Worm (Caenorhabditis elegans) whole organism, late embryonic: ENCODE results near the gene gtbp-1.

Experiments used
- C38D4.7 ChIP-seq: fragments of 200-800 bp; sonication (Bioruptor generic); optimal IDR thresholded peaks from 2 replicates; lab custom pipeline; 2018; ENCODE audit warnings: mild to moderate bottlenecking, missing genetic modification characterization, moderate library complexity, missing compliant biosample characterization
- K09A11.1 ChIP-seq: sonication (generic microtip); optimal IDR thresholded peaks from 2 replicates; lab custom pipeline; 2017; ENCODE audit warnings: antibody characterized with exemption, mild to moderate bottlenecking, missing genetic modification characterization, missing compliant biosample characterization; ENCODE audit not compliant: insufficient read depth
- ceh-18 ChIP-seq: sonication (generic microtip); optimal IDR thresholded peaks from 2 replicates; lab custom pipeline; 2016; ENCODE audit warnings: missing genetic modification characterization, missing compliant biosample characterization
- ceh-30 ChIP-seq: fragments of 150-350 bp; optimal IDR thresholded peaks from 2 replicates; lab custom pipeline; 2014; ENCODE audit warnings: missing biosample characterization, missing genetic modification characterization
- ceh-48 ChIP-seq: sonication (generic microtip); optimal IDR thresholded peaks from 2 replicates; lab custom pipeline; 2016; ENCODE audit warnings: missing genetic modification characterization, inconsistent platforms, missing compliant biosample characterization
- dve-1 ChIP-seq: sonication (generic microtip); optimal IDR thresholded peaks from 2 replicates; lab custom pipeline; 2017; ENCODE audit warnings: antibody characterized with exemption, mild to moderate bottlenecking, missing genetic modification characterization, missing compliant biosample characterization
- elt-2 ChIP-seq: sonication (generic microtip); optimal IDR thresholded peaks from 2 replicates; lab custom pipeline; 2016; ENCODE audit warnings: missing genetic modification reagents, missing genetic modification characterization, missing compliant biosample characterization
- ets-4 ChIP-seq: sonication (generic microtip); optimal IDR thresholded peaks from 2 replicates; lab custom pipeline; 2016; ENCODE audit warnings: missing genetic modification characterization, missing compliant biosample characterization
- eyg-1 ChIP-seq: sonication (generic microtip); optimal IDR thresholded peaks from 2 replicates; lab custom pipeline; 2016; ENCODE audit warnings: missing genotype, missing genetic modification characterization, missing compliant biosample characterization
- fax-1 ChIP-seq: sonication (generic microtip); optimal IDR thresholded peaks from 2 replicates; lab custom pipeline; 2016; ENCODE audit warnings: missing genotype, missing genetic modification characterization, missing compliant biosample characterization
- fkh-10 ChIP-seq: fragments of 150-350 bp; optimal IDR thresholded peaks from 2 replicates; lab custom pipeline; 2014; ENCODE audit warnings: missing biosample characterization, missing genetic modification reagents, missing genetic modification characterization
- gmeb-2 ChIP-seq: sonication (generic microtip); optimal IDR thresholded peaks from 2 replicates; lab custom pipeline; 2016; ENCODE audit warnings: missing genetic modification characterization, inconsistent platforms, missing compliant biosample characterization
- hlh-13 ChIP-seq: fragments of 200-800 bp; sonication (Bioruptor generic); optimal IDR thresholded peaks from 2 replicates; lab custom pipeline; 2018; ENCODE audit warnings: mild to moderate bottlenecking, missing genetic modification characterization, missing compliant biosample characterization
- hlh-30 ChIP-seq: sonication (generic microtip); optimal IDR thresholded peaks from 2 replicates; lab custom pipeline; 2017; ENCODE audit warnings: antibody characterized with exemption, missing genetic modification characterization, missing compliant biosample characterization; ENCODE audit not compliant: insufficient read depth
- hlh-6 ChIP-seq: sonication (generic microtip); optimal IDR thresholded peaks from 2 replicates; lab custom pipeline; 2016; ENCODE audit warnings: missing genotype, missing genetic modification characterization, missing compliant biosample characterization
- hlh-8 ChIP-seq: sonication (generic microtip); optimal IDR thresholded peaks from 2 replicates; lab custom pipeline; 2016; ENCODE audit warnings: missing genotype, missing genetic modification characterization, missing compliant biosample characterization
- lim-6 ChIP-seq: sonication (generic microtip); optimal IDR thresholded peaks from 2 replicates; lab custom pipeline; 2016; ENCODE audit warnings: missing genetic modification characterization, missing compliant biosample characterization
- lin-11 ChIP-seq: fragments of 200-800 bp; sonication (Bioruptor generic); optimal IDR thresholded peaks from 2 replicates; lab custom pipeline; 2018; ENCODE audit warnings: mild to moderate bottlenecking, missing genetic modification characterization, missing compliant biosample characterization
- nfya-1 ChIP-seq: sonication (generic microtip); optimal IDR thresholded peaks from 2 replicates; lab custom pipeline; 2017; ENCODE audit warnings: missing genetic modification characterization, mild to moderate bottlenecking, missing compliant biosample characterization, antibody characterized with exemption, moderate library complexity
- nhr-232 ChIP-seq: sonication (generic microtip); optimal IDR thresholded peaks from 2 replicates; lab custom pipeline; 2016; ENCODE audit warnings: missing genetic modification characterization, missing compliant biosample characterization
- odd-2 ChIP-seq: sonication (generic microtip); optimal IDR thresholded peaks from 2 replicates; lab custom pipeline; 2017; ENCODE audit warnings: antibody characterized with exemption, mild to moderate bottlenecking, missing genetic modification characterization, missing compliant biosample characterization
- pag-3 ChIP-seq: sonication (generic microtip); optimal IDR thresholded peaks from 2 replicates; lab custom pipeline; 2016; ENCODE audit warnings: missing compliant biosample characterization, missing genetic modification characterization, borderline replicate concordance
- pat-9 ChIP-seq: fragments of 200-800 bp; sonication (Bioruptor generic); optimal IDR thresholded peaks from 2 replicates; lab custom pipeline; 2018; ENCODE audit warnings: mild to moderate bottlenecking, missing genetic modification characterization, moderate library complexity, missing compliant biosample characterization
- pax-1 ChIP-seq: fragments of 150-350 bp; optimal IDR thresholded peaks from 2 replicates; lab custom pipeline; 2014; ENCODE audit warnings: missing biosample characterization, missing genetic modification characterization
- pqm-1 ChIP-seq: sonication (generic microtip); optimal IDR thresholded peaks from 2 replicates; lab custom pipeline; 2016; ENCODE audit warnings: missing genetic modification characterization, missing compliant biosample characterization
- ref-2 ChIP-seq: sonication (generic microtip); optimal IDR thresholded peaks from 2 replicates; lab custom pipeline; 2016; ENCODE audit warnings: missing genetic modification characterization, missing compliant biosample characterization
- rnt-1 ChIP-seq: sonication (generic microtip); optimal IDR thresholded peaks from 2 replicates; lab custom pipeline; 2016; ENCODE audit warnings: missing genetic modification characterization, missing compliant biosample characterization
- sdc-2 ChIP-seq: sonication (generic microtip); optimal IDR thresholded peaks from 2 replicates; lab custom pipeline; 2016; ENCODE audit warnings: missing genotype, missing genetic modification characterization, missing compliant biosample characterization
- sox-4 ChIP-seq: sonication (generic microtip); optimal IDR thresholded peaks from 2 replicates; lab custom pipeline; 2017; ENCODE audit warnings: mild to moderate bottlenecking, missing genetic modification characterization, inconsistent platforms, missing compliant biosample characterization
- tbx-2 ChIP-seq: sonication (generic microtip); optimal IDR thresholded peaks from 2 replicates; lab custom pipeline; 2016; ENCODE audit warnings: missing genetic modification characterization, missing compliant biosample characterization
- tbx-7 ChIP-seq: sonication (generic microtip); optimal IDR thresholded peaks from 2 replicates; lab custom pipeline; 2016; ENCODE audit warnings: missing genotype, missing genetic modification characterization, missing compliant biosample characterization
- unc-55 ChIP-seq: sonication (generic microtip); optimal IDR thresholded peaks from 2 replicates; lab custom pipeline; 2017; ENCODE audit warnings: missing biosample characterization, missing genetic modification reagents, missing genetic modification characterization
- unc-86 ChIP-seq: sonication (generic microtip); optimal IDR thresholded peaks from 2 replicates; lab custom pipeline; 2016; ENCODE audit warnings: missing genetic modification characterization, missing compliant biosample characterization
- zip-5 ChIP-seq: sonication (generic microtip); optimal IDR thresholded peaks from 2 replicates; lab custom pipeline; 2016; ENCODE audit warnings: missing genetic modification characterization, missing compliant biosample characterization

The gtbp-1 gene

ce11 chrIV:10122205-10122604 lies 6.6 kb downstream of the gtbp-1 start, which contains the start of gene irld-21:
irld-21 (minus strand) TSS chrIV:10122305.
- TF ChIP-seq tbx-2 (tag; lab: Kevin White, UChicago) (no peak), nfya-1 (tag; lab: Kevin White, UChicago) (no peak), pax-1 (tag; lab: Kevin White, UChicago) (no peak)

DNA sequence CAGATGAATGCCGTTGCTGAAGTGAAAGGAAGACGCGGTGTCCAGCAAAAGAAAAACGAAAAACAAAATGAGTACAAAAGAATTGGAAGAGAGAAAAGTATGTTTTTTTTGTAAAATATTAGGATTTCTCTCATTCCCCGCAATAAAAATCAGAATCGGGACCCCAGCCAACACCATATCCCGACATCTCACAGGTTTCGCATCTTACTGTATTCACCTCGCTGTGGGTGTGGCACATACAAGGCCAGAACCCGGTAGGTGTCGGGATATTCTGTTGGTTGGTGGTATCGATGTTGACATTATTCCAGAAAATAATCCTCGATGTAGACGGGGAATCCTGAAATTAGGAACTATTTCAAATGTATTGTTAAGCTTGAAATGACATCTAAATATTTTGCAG lies 12.0 kb downstream of the gtbp-1 start:
- TF ChIP-seq sdc-2, result no peak
- no peak for TF ChIP-seq odd-2 (tag; lab: Kevin White, UChicago)
- TF ChIP-seq hlh-8, result no peak
- no peak for TF ChIP-seq tbx-7 (tag; lab: Kevin White, UChicago)
- no peak for TF ChIP-seq K09A11.1 (tag; lab: Kevin White, UChicago)
- no peak for TF ChIP-seq unc-86

DNA sequence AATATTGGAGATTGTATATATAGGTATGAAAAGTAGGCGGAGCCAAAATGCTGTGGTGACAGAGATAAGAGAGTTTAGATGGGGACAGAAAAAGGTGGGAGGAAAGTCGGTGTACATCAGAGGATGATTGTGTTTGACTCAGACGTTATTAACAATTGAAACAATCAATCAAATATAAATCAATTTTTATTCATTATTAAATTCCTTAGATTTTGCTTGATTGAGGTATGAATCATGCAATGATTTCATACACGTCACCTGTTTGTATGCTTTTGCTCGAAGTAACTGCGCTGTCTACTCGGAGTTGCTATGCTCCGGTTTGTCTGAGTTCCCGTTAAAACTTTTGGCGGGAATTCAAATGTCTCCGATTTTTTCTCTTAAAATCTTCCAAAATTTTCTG lies 13.6 kb downstream of the gtbp-1 start, which contains the start of gene C04G2.10:
C04G2.10 (plus strand) TSS at position 301 of the 400 bp plus-strand sequence.
- TF ChIP-seq C38D4.7 (GFP tag; lab: Kevin White, UChicago), result no peak

DNA sequence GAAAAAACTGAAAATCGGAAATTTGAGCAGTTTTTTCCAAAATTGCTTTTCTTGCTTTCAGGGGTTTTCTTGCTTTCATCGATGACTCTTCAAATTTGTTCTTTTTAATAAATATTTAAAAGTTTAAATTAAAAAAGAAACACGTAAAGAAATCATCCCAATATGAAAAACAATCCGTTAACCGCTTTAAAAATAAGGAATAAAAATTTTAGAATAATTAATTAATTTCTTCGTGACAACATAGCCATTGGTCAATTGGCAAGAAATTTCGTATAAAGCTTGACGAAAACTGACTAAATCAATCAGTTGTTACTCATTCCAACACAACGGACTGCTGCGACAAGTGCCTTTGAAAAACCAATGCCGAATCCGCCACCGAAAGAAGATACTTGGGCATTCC lies 16.2 kb downstream of the gtbp-1 start, which contains the start of gene nsph-3.2:
nsph-3.2 (plus strand) TSS at position 301 of the 400 bp plus-strand sequence.
- TF ChIP-seq sox-4 (tag; lab: Kevin White, UChicago) (no peak), tbx-7 (tag; lab: Kevin White, UChicago) (no peak), ref-2 (no peak), tbx-2 (tag; lab: Kevin White, UChicago) (no peak), sdc-2 (no peak), lin-11 (tag; lab: Kevin White, UChicago) (no peak), ceh-18 (no peak), fkh-10 (no peak), gmeb-2 (tag; lab: Kevin White, UChicago) (no peak), eyg-1 (tag; lab: Kevin White, UChicago) (no peak), pqm-1 (tag; lab: Kevin White, UChicago) (no peak), unc-86 (no peak), elt-2 (tag; lab: Kevin White, UChicago) (no peak)
- TF ChIP-seq, all 69 proteins: peak for 0

DNA sequence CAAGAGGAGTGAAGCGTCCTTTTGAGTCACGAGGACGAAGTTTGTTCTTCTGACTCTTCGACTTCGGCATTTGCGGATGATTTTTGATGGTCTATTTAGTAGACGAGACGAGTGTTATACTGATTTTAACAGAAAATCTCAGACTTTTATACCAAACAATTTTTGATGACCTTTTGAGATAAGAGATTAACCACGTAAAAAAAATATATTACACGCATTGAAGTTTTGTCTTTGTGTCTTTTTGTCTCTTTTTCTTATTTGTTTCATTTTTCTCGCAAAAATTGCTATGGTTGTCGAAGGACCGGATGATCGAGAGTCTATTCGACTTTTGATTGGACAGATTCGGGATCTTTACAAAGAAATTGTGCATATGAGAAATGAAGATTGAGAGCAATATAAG lies 17.3 kb downstream of the gtbp-1 start, which contains the start of gene spch-1:
spch-1 (minus strand) TSS at position 101 of the 400 bp plus-strand sequence.
- TF ChIP-seq zip-5 (tag; lab: Kevin White, UChicago) (no peak), lim-6 (tag; lab: Kevin White, UChicago) (no peak), hlh-6 (no peak), hlh-13 (no peak), ets-4 (tag; lab: Kevin White, UChicago) (no peak), rnt-1 (tag; lab: Kevin White, UChicago) (no peak), C38D4.7 (GFP tag; lab: Kevin White, UChicago) (no peak), hlh-8 (no peak), K09A11.1 (tag; lab: Kevin White, UChicago) (no peak), tbx-2 (tag; lab: Kevin White, UChicago) (no peak), pag-3 (tag; lab: Kevin White, UChicago) (no peak), dve-1 (tag; lab: Kevin White, UChicago) (no peak), lin-11 (tag; lab: Kevin White, UChicago) (no peak), ceh-48 (tag; lab: Kevin White, UChicago) (no peak), hlh-30 (tag; lab: Kevin White, UChicago) (no peak), fax-1 (tag; lab: Kevin White, UChicago) (no peak)

DNA sequence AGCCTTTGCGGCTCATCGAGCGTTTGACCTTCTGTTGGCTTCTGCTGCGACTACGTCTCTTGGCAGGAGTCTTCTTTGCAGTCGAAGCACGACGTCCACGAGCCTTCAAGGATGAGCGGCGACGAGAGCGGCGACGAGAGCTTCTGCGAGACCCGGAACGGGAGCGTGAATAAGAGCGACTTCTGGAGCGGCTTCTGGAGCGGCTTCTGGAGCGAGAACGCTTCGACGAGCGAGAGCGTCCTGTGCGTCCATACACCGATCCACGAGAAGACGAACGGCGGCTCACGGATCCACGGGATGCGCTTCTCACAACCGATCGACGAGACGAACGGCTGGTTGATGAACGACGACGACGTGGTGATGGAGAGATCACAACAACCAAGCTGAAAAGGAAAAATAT lies 17.9 kb downstream of the gtbp-1 start:
- TF ChIP-seq pat-9, result no peak
- TF ChIP-seq unc-55 (GFP tag; lab: Kevin White, UChicago), result no peak
- TF ChIP-seq ceh-30 (tag; lab: Kevin White, UChicago), result no peak
- TF ChIP-seq nhr-232 (tag; lab: Kevin White, UChicago), result no peak
